Worm (Caenorhabditis elegans) whole organism, L3 larva: ENCODE measurements around the gene T01G6.1.

Experiments used
- R02D3.7 ChIP-seq: fragments of 150-350 bp; optimal IDR thresholded peaks from 2 replicates; lab custom pipeline; 2014; ENCODE audit warnings: missing biosample characterization, missing genetic modification characterization
- ZK546.5 ChIP-seq: sonication (generic microtip); optimal IDR thresholded peaks from 2 replicates; lab custom pipeline; 2017; ENCODE audit warnings: missing biosample characterization, missing genetic modification characterization
- ceh-16 ChIP-seq: sonication (generic microtip); optimal IDR thresholded peaks from 2 replicates; lab custom pipeline; 2017; ENCODE audit warnings: missing biosample characterization, missing genetic modification characterization
- ceh-82 ChIP-seq: fragments of 150-350 bp; optimal IDR thresholded peaks from 2 replicates; lab custom pipeline; 2014; ENCODE audit warnings: missing biosample characterization, missing genetic modification characterization
- daf-12 ChIP-seq: fragments of 150-350 bp; optimal IDR thresholded peaks from 2 replicates; lab custom pipeline; 2014; ENCODE audit warnings: missing biosample characterization, missing genetic modification reagents, missing genetic modification characterization
- egl-27 ChIP-seq: sonication (generic microtip); optimal IDR thresholded peaks from 4 replicates; lab custom pipeline; 2017; ENCODE audit warnings: missing biosample characterization, missing genetic modification reagents, missing genetic modification characterization
- egl-5 ChIP-seq: fragments of 150-350 bp; optimal IDR thresholded peaks from 2 replicates; lab custom pipeline; 2017; ENCODE audit warnings: missing biosample characterization, missing genetic modification reagents, missing genetic modification characterization, inconsistent platforms
- elt-2 ChIP-seq: sonication (generic microtip); optimal IDR thresholded peaks from 2 replicates; lab custom pipeline; 2016; ENCODE audit warnings: missing genetic modification reagents, mild to moderate bottlenecking, missing genetic modification characterization, missing compliant biosample characterization
- elt-3 ChIP-seq, 3 experiments: fragments of 150-350 bp in 1 of 3; sonication (generic microtip) in 2 of 3; optimal IDR thresholded peaks; 2 replicates in 2 of 3; 4 replicates in 1 of 3; lab custom pipeline; 2014 to 2017; ENCODE audit warnings: missing biosample characterization in 3 of 3, missing genetic modification characterization in 3 of 3
- eor-1 ChIP-seq, 2 experiments: fragments of 150-350 bp; optimal IDR thresholded peaks; 2 replicates each; lab custom pipeline; 2014 to 2018; ENCODE audit warnings: missing biosample characterization in 2 of 2, missing genetic modification characterization in 2 of 2
- fos-1 ChIP-seq: fragments of 150-350 bp; optimal IDR thresholded peaks from 2 replicates; lab custom pipeline; 2014; ENCODE audit warnings: missing biosample characterization, missing genetic modification characterization
- hmg-11 ChIP-seq: sonication (generic microtip); optimal IDR thresholded peaks from 2 replicates; lab custom pipeline; 2016; ENCODE audit warnings: missing genetic modification characterization, missing compliant biosample characterization
- jun-1 ChIP-seq: fragments of 150-350 bp; optimal IDR thresholded peaks from 2 replicates; lab custom pipeline; 2014; ENCODE audit warnings: missing biosample characterization, missing genetic modification reagents, missing genetic modification characterization
- lin-39 ChIP-seq: fragments of 150-350 bp; optimal IDR thresholded peaks from 2 replicates; lab custom pipeline; 2018; ENCODE audit warnings: missing biosample characterization, missing genetic modification reagents, missing genetic modification characterization
- lsy-12 ChIP-seq: sonication (generic microtip); optimal IDR thresholded peaks from 2 replicates; lab custom pipeline; 2016; ENCODE audit warnings: mild to moderate bottlenecking, missing genetic modification characterization, missing compliant biosample characterization
- mdl-1 ChIP-seq: fragments of 150-350 bp; optimal IDR thresholded peaks from 2 replicates; lab custom pipeline; 2014; ENCODE audit warnings: missing biosample characterization, missing genetic modification characterization
- nfya-1 ChIP-seq: sonication (generic microtip); optimal IDR thresholded peaks from 2 replicates; lab custom pipeline; 2017; ENCODE audit warnings: missing genetic modification characterization, mild to moderate bottlenecking, missing compliant biosample characterization, antibody characterized with exemption, moderate library complexity; ENCODE audit not compliant: insufficient read depth
- nhr-11 ChIP-seq: fragments of 150-350 bp; optimal IDR thresholded peaks from 2 replicates; lab custom pipeline; 2014; ENCODE audit warnings: missing biosample characterization, missing genetic modification characterization
- nhr-12 ChIP-seq: fragments of 150-350 bp; optimal IDR thresholded peaks from 2 replicates; lab custom pipeline; 2014; ENCODE audit warnings: missing biosample characterization, missing genetic modification characterization
- nhr-237 ChIP-seq: fragments of 150-350 bp; optimal IDR thresholded peaks from 2 replicates; lab custom pipeline; 2014; ENCODE audit warnings: missing biosample characterization, missing genetic modification characterization
- nhr-25 ChIP-seq: sonication (generic microtip); optimal IDR thresholded peaks from 2 replicates; lab custom pipeline; 2017; ENCODE audit warnings: missing biosample characterization, missing genetic modification characterization
- nhr-28 ChIP-seq: fragments of 150-350 bp; optimal IDR thresholded peaks from 2 replicates; lab custom pipeline; 2014; ENCODE audit warnings: missing biosample characterization, missing genetic modification characterization
- nhr-43 ChIP-seq: sonication (generic microtip); optimal IDR thresholded peaks from 2 replicates; lab custom pipeline; 2016; ENCODE audit warnings: mild to moderate bottlenecking, missing genetic modification characterization, missing compliant biosample characterization; ENCODE audit not compliant: poor library complexity, severe bottlenecking
- nhr-67 ChIP-seq: fragments of 150-350 bp; optimal IDR thresholded peaks from 2 replicates; lab custom pipeline; 2014; ENCODE audit warnings: missing biosample characterization, missing genetic modification characterization
- nhr-77 ChIP-seq: fragments of 150-350 bp; optimal IDR thresholded peaks from 2 replicates; lab custom pipeline; 2014; ENCODE audit warnings: missing biosample characterization, missing genetic modification characterization
- pha-4 ChIP-seq: fragments of 150-350 bp; optimal IDR thresholded peaks from 2 replicates; lab custom pipeline; 2014; ENCODE audit warnings: missing biosample characterization, missing genetic modification reagents, missing genetic modification characterization
- pqm-1 ChIP-seq: fragments of 150-350 bp; optimal IDR thresholded peaks from 2 replicates; lab custom pipeline; 2017; ENCODE audit warnings: missing biosample characterization, missing genetic modification characterization, inconsistent platforms
- skn-1 ChIP-seq: fragments of 150-350 bp; optimal IDR thresholded peaks from 2 replicates; lab custom pipeline; 2014; ENCODE audit warnings: missing biosample characterization, missing genetic modification characterization
- snpc-4 ChIP-seq: fragments of 150-350 bp; optimal IDR thresholded peaks from 2 replicates; lab custom pipeline; 2014; ENCODE audit warnings: missing biosample characterization, missing genetic modification characterization
- tbx-2 ChIP-seq: sonication (generic microtip); optimal IDR thresholded peaks from 2 replicates; lab custom pipeline; 2016; ENCODE audit warnings: mild to moderate bottlenecking, missing genetic modification characterization, missing compliant biosample characterization
- unc-62 ChIP-seq: fragments of 150-350 bp; sonication (generic microtip); optimal IDR thresholded peaks from 4 replicates; lab custom pipeline; 2014; ENCODE audit warnings: missing biosample characterization, missing genetic modification reagents, missing genetic modification characterization
- ztf-11 ChIP-seq: fragments of 150-350 bp; optimal IDR thresholded peaks from 2 replicates; lab custom pipeline; 2014; ENCODE audit warnings: missing biosample characterization, missing genetic modification characterization
- ztf-4 ChIP-seq: fragments of 150-350 bp; optimal IDR thresholded peaks from 2 replicates; lab custom pipeline; 2014; ENCODE audit warnings: missing biosample characterization, missing genetic modification characterization

The T01G6.1 gene

DNA sequence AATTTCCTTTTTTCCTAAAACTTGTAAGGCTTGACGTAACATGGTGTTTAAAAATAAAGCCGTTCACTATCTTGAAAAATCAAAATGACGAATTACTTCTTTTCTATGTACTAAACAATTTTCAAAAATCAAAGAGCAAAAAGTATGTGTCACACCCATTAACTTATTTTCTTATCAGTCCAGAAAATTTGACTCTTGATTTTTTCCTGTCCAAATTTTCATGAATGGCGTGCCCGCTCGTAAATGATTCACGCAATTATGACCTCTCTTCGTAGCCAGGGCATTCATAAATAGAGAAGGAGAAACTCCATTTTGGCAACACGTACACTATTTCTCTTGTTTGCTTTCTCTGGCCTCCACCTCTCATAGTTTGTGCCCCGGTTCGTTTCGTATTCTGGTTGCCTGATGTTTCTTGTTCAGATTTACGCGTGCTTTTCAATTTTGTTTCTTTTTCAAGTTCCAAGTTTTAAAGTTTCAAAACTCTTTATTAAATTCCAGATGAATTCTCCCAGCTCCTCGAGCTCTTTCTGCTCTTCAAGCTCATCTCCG is 19.8 kb upstream of the T01G6.1 start, which contains the start of gene nhr-55:
TSS of gene nhr-55 (plus strand) at position 499 of the 549 bp plus-strand sequence.
- no peak for TF ChIP-seq ceh-16
- TF ChIP-seq nhr-67 (tag; lab: Kevin White, UChicago) = no peak
- TF ChIP-seq pha-4 (tag; lab: Kevin White, UChicago) = peak; percentile 70
- no peak for TF ChIP-seq nhr-12
- peak; percentile 56 for TF ChIP-seq jun-1 (tag; lab: Kevin White, UChicago)
- TF ChIP-seq ZK546.5 = no peak
- TF ChIP-seq elt-2 (tag; lab: Kevin White, UChicago) = peak; percentile 82
- no peak for TF ChIP-seq nfya-1 (tag; lab: Kevin White, UChicago)
- no peak for TF ChIP-seq ztf-11 (tag; lab: Kevin White, UChicago)
- TF ChIP-seq ceh-82 = no peak
- peak; percentile 90 for TF ChIP-seq pqm-1
- TF ChIP-seq skn-1 (tag; lab: Kevin White, UChicago) = no peak
- no peak for TF ChIP-seq nhr-11 (tag; lab: Kevin White, UChicago)
- TF ChIP-seq egl-27 (tag; lab: Kevin White, UChicago) = no peak
- TF ChIP-seq lsy-12 (tag; lab: Kevin White, UChicago) = no peak
- TF ChIP-seq fos-1 (tag; lab: Kevin White, UChicago) = no peak
- TF ChIP-seq daf-12 (tag; lab: Kevin White, UChicago) = no peak

ce11 chrV:479046-479445 is 18.5 kb upstream of the T01G6.1 start:
- no peak for TF ChIP-seq nhr-28 (tag; lab: Kevin White, UChicago)
- no peak for TF ChIP-seq egl-5 (tag; lab: Kevin White, UChicago)
- no peak for TF ChIP-seq nhr-77
- TF ChIP-seq ztf-4 (tag; lab: Kevin White, UChicago) = no peak
- TF ChIP-seq snpc-4 = no peak
- no peak for TF ChIP-seq nhr-43 (tag; lab: Kevin White, UChicago)
- no peak for TF ChIP-seq egl-27 (tag; lab: Kevin White, UChicago)
- TF ChIP-seq mdl-1 = no peak
- no peak for TF ChIP-seq ceh-16
- TF ChIP-seq elt-2 (tag; lab: Kevin White, UChicago) = no peak
- TF ChIP-seq nhr-25 (tag; lab: Kevin White, UChicago) = no peak
- no peak for TF ChIP-seq eor-1 (tag; optimal IDR thresholded peaks at IDR 0.05; lab: Kevin White, UChicago)
- no peak for TF ChIP-seq hmg-11 (tag; lab: Kevin White, UChicago)
- TF ChIP-seq elt-3 (tag; optimal IDR thresholded peaks at IDR 0.05; lab: Kevin White, UChicago) = no peak
- no peak for TF ChIP-seq ceh-82
- no peak for TF ChIP-seq R02D3.7
- no peak for TF ChIP-seq lin-39 (tag; lab: Kevin White, UChicago)
- TF ChIP-seq nhr-237 (tag; lab: Kevin White, UChicago) = no peak
- no peak for TF ChIP-seq nhr-67 (tag; lab: Kevin White, UChicago)
- TF ChIP-seq pha-4 (tag; lab: Kevin White, UChicago) = no peak

DNA sequence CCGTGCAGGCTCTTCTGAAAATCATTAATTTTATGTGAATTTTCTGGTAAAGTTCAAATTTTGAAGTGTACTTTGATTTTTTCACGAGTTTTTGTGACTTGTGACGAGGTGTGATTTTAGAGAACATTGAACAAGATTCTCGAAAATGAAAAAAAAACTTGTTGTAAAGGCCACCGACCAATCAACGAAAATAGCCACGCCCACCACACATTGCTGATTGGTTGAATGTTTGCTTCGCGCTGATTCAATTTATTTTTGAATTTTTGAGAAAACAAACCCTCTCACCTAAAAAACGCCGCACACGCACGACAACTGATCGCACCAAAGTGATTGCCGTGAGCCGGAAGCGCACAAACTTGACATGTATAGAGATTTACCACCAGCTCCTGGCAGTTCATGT is 14.6 kb upstream of the T01G6.1 start:
- peak; percentile 0 for TF ChIP-seq pqm-1
- peak; percentile 74 for TF ChIP-seq nfya-1 (tag; lab: Kevin White, UChicago)
- no peak for TF ChIP-seq nhr-12
- TF ChIP-seq, all 47 proteins: peak for 2

ce11 chrV:483289-483795 is 14.2 kb upstream of the T01G6.1 start, which contains the start of gene nhr-130:
nhr-130 (minus strand) TSS chrV:483339.
- TF ChIP-seq ceh-16 (no peak), unc-62 (GFP tag; lab: Kevin White, UChicago) (no peak), pqm-1 (peak; percentile 77), elt-2 (tag; lab: Kevin White, UChicago) (peak; percentile 90), snpc-4 (no peak), daf-12 (tag; lab: Kevin White, UChicago) (no peak), nhr-67 (tag; lab: Kevin White, UChicago) (no peak), tbx-2 (tag; lab: Kevin White, UChicago) (no peak), elt-3 (tag; optimal IDR thresholded peaks at IDR 0.05; lab: Kevin White, UChicago) (no peak), skn-1 (tag; lab: Kevin White, UChicago) (no peak), lsy-12 (tag; lab: Kevin White, UChicago) (no peak), ztf-11 (tag; lab: Kevin White, UChicago) (no peak), pha-4 (tag; lab: Kevin White, UChicago) (peak; percentile 20)
